Fruit fly (Drosophila melanogaster): ENCODE measurements around the gene CG4956.

- no peak for TF ChIP-seq CG8478 (optimal IDR thresholded peaks at IDR 0.05)
- no peak for TF ChIP-seq CTCF (optimal IDR thresholded peaks at IDR 0.05)
Measured at dm6 chr3R:25815179-25815578, 37.1 kb upstream of the CG4956 start, which contains the start of gene CG14354.

All from S2 (cell line).